Fruit fly (Drosophila melanogaster) whole organism, wandering third instar larva: ENCODE measurements around the gene CG43739.

ENCODE experiments used
- Abd-B ChIP-seq: fragments of >200 bp; optimal IDR thresholded peaks from 2 replicates; lab custom pipeline; 2017; ENCODE audit warnings: missing biosample characterization, missing genetic modification characterization
- GATAd ChIP-seq: sonication (Bioruptor generic); optimal IDR thresholded peaks from 2 replicates; lab custom pipeline; 2016; ENCODE audit warnings: missing biosample characterization, missing genetic modification characterization
- HLH106 ChIP-seq: fragments of 200-800 bp; optimal IDR thresholded peaks from 3 replicates; lab custom pipeline; 2019; ENCODE audit warnings: missing biosample characterization, mild to moderate bottlenecking, missing genetic modification characterization, moderate library complexity
- Mio ChIP-seq: sonication (Bioruptor generic); optimal IDR thresholded peaks from 2 replicates; lab custom pipeline; 2016; ENCODE audit warnings: missing biosample characterization, missing genetic modification characterization
- Myc ChIP-seq: fragments of >200 bp; optimal IDR thresholded peaks from 2 replicates; lab custom pipeline; 2017
- N ChIP-seq: fragments of >200 bp; optimal IDR thresholded peaks from 2 replicates; lab custom pipeline; 2018; ENCODE audit warnings: missing biosample characterization, missing external identifiers, missing genetic modification characterization
- Rel ChIP-seq, 2 experiments: fragments of 200-800 bp; sonication (Bioruptor generic) in 1 of 2; optimal IDR thresholded peaks; 2 replicates in 1 of 2; 3 replicates in 1 of 2; lab custom pipeline; 2016 to 2019; ENCODE audit warnings: mild to moderate bottlenecking in 2 of 2, missing biosample characterization in 2 of 2, missing genetic modification characterization in 2 of 2, moderate library complexity in 1 of 2
- Sp1 ChIP-seq: fragments of 200-800 bp; sonication (Bioruptor generic); optimal IDR thresholded peaks from 3 replicates; lab custom pipeline; 2019; ENCODE audit warnings: missing biosample characterization, mild to moderate bottlenecking, missing genetic modification characterization, moderate library complexity
- dsf ChIP-seq: sonication (Bioruptor generic); optimal IDR thresholded peaks from 2 replicates; lab custom pipeline; 2016; ENCODE audit warnings: missing biosample characterization, missing genetic modification characterization, borderline replicate concordance
- foxo ChIP-seq, 2 experiments: fragments of 200-800 bp; sonication (Bioruptor generic); optimal IDR thresholded peaks; 2 replicates in 1 of 2; 3 replicates in 1 of 2; lab custom pipeline; 2016 to 2017; ENCODE audit warnings: missing biosample characterization in 2 of 2, missing genetic modification characterization in 2 of 2
- fru ChIP-seq: fragments of 200-800 bp; sonication (Bioruptor generic); optimal IDR thresholded peaks from 3 replicates; lab custom pipeline; 2016; ENCODE audit warnings: missing biosample characterization, mild to moderate bottlenecking, missing genetic modification characterization
- h ChIP-seq: fragments of 200-800 bp; sonication (Bioruptor generic); optimal IDR thresholded peaks from 3 replicates; lab custom pipeline; 2016; ENCODE audit warnings: missing biosample characterization, mild to moderate bottlenecking, missing genetic modification characterization
- psq ChIP-seq: fragments of 200-800 bp; sonication (Bioruptor generic); optimal IDR thresholded peaks from 3 replicates; lab custom pipeline; 2017; ENCODE audit warnings: missing biosample characterization, mild to moderate bottlenecking, missing genetic modification characterization, moderate library complexity
- rgr ChIP-seq: fragments of 200-800 bp; sonication (Bioruptor generic); optimal IDR thresholded peaks from 3 replicates; lab custom pipeline; 2016; ENCODE audit warnings: missing biosample characterization, mild to moderate bottlenecking, missing genetic modification characterization

DNA sequence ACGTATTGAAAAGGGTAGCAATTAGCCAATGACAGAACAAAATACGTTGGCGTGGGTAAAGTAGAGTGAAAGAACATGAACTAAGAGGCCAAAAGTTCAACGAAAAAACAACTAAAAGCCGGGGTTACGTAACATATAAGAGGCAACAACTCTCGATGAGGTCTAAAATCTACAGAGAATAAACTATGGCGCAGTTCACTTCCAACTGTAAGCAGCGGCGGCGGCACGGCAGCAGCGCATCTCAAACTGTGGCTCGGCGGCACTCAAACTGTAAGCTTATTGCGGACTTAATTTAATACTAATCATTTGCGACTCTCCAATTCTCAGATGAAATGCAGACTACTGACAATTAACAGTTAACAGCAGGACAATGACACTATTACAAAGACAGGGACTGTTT is 44.2 kb downstream of the CG43739 start:
- TF ChIP-seq GATAd (GFP tag; lab: Kevin White, UChicago) (no peak), Rel (GFP tag; optimal IDR thresholded peaks at IDR 0.05; lab: Kevin White, UChicago) (no peak), Rel (tag; optimal IDR thresholded peaks at IDR 0.05; lab: Kevin White, UChicago) (no peak), foxo (GFP tag; optimal IDR thresholded peaks at IDR 0.05; lab: Kevin White, UChicago) (no peak), psq (GFP tag; lab: Kevin White, UChicago) (no peak), N (GFP tag; lab: Kevin White, UChicago) (no peak), fru (no peak), h (GFP tag; lab: Kevin White, UChicago) (no peak), Sp1 (GFP tag; lab: Kevin White, UChicago) (no peak), dsf (GFP tag; lab: Kevin White, UChicago) (no peak), Myc (lab: Kevin White, UChicago) (peak; percentile 75), Mio (no peak), rgr (GFP tag; lab: Kevin White, UChicago) (no peak), HLH106 (tag; lab: Kevin White, UChicago) (no peak), Abd-B (GFP tag; lab: Kevin White, UChicago) (no peak)
